Fruit fly (Drosophila melanogaster) whole organism, pupa: ENCODE results near the gene Cad89D.
A peak's percentile ranks its signal among the peaks of the same experiment; 100 is the strongest.

Experiments
- CG10348 ChIP-seq: fragments of 200-800 bp; sonication (Bioruptor generic); IDR thresholded peaks from 2 replicates; pipeline ENCODE4 v1.3.6; 2022; ENCODE audit warnings: missing biosample characterization, missing genetic modification characterization
- CG15710 ChIP-seq: fragments of 200-800 bp; sonication (Bioruptor generic); optimal IDR thresholded peaks from 2 replicates; lab custom pipeline; 2018; ENCODE audit warnings: missing biosample characterization, mild to moderate bottlenecking, missing genetic modification characterization, moderate library complexity
- CG8301 ChIP-seq: fragments of 200-800 bp; sonication (Bioruptor generic); optimal IDR thresholded peaks from 2 replicates; lab custom pipeline; 2018; ENCODE audit warnings: missing biosample characterization, mild to moderate bottlenecking, missing genetic modification characterization
- CG9948 ChIP-seq: fragments of 200-800 bp; sonication (Bioruptor generic); optimal IDR thresholded peaks from 2 replicates; lab custom pipeline; 2018; ENCODE audit warnings: missing biosample characterization, mild to moderate bottlenecking, missing genetic modification characterization, moderate library complexity
- Ets98B ChIP-seq: fragments of 200-800 bp; sonication (Bioruptor generic); IDR thresholded peaks from 2 replicates; pipeline ENCODE4 v1.3.6; 2022; ENCODE audit warnings: missing biosample characterization, missing genetic modification characterization
- Snoo ChIP-seq: fragments of 200-800 bp; sonication (Bioruptor generic); optimal IDR thresholded peaks from 3 replicates; lab custom pipeline; 2017; ENCODE audit warnings: missing biosample characterization, mild to moderate bottlenecking, missing genetic modification characterization, inconsistent platforms

DNA sequence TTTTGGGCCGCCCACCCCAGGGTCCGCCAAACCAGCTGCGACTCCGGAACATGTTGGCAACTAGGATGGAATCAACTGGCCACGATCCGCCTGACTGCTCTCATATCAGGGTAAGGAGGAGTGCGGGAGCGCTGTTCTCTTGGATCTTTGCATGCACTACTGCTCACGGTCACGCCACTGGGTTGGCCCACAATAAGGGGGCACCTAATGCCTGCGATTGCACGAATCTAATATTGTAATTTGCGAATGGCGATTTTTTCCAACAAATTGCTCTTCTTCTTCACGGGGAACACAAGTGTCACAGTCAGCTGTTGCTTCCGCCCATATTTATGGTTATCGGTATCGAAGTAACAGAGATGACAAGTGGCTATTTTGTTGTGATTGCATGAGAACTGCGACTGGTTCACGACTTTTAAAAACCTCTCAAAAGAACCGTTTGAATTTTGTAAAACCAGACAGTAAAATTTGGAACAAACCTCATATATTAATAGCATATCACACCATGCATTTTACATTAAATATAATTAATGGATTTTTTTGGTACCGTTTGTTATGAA, 53.8 kb downstream of the Cad89D start, which contains the start of gene ema:
- TF ChIP-seq CG15710 (tag; lab: Kevin White, UChicago): no peak
- no peak for TF ChIP-seq CG9948 (tag; lab: Kevin White, UChicago)
- no peak for TF ChIP-seq CG8301 (tag; lab: Kevin White, UChicago)
- TF ChIP-seq Snoo (tag; lab: Kevin White, UChicago): no peak
- peak; percentile 36; the same call in 1 of the 2 replicates for TF ChIP-seq Ets98B (GFP tag; lab: Robert Waterston, UW)
- no peak for TF ChIP-seq CG10348 (GFP tag; lab: Robert Waterston, UW)
